Worm (Caenorhabditis elegans): ENCODE data around the gene math-10.

Gene math-10

ce11 chrII:1878663-1879062 is 7.3 kb downstream of the math-10 start, which contains the start of gene math-16:
Gene math-16 (minus strand): TSS chrII:1878763.
- TF ChIP-seq daf-19 (GFP tag; conservative IDR thresholded peaks at IDR 0.05): no peak
- TF ChIP-seq nhr-10 (tag; optimal IDR thresholded peaks at IDR 0.05): no peak
- no peak for TF ChIP-seq nhr-41 (GFP tag; IDR thresholded peaks at IDR 0.05)
- no peak for TF ChIP-seq ceh-20 (GFP tag; IDR thresholded peaks at IDR 0.05)
- no peak for TF ChIP-seq unc-130 (GFP tag; optimal IDR thresholded peaks at IDR 0.05)
- TF ChIP-seq unc-62 (GFP tag; optimal IDR thresholded peaks at IDR 0.05 in 1 of 2): no peak
- TF ChIP-seq unc-62 (tag; optimal IDR thresholded peaks at IDR 0.05): no peak
- TF ChIP-seq madf-9 (GFP tag; conservative IDR thresholded peaks at IDR 0.05): no peak
- no peak for TF ChIP-seq F37D6.2 (tag; optimal IDR thresholded peaks at IDR 0.05)
- TF ChIP-seq attf-4 (tag; optimal IDR thresholded peaks at IDR 0.05): no peak
- no peak for TF ChIP-seq lin-1 (GFP tag; IDR thresholded peaks at IDR 0.05)
- no peak for TF ChIP-seq daf-12 (tag; optimal IDR thresholded peaks at IDR 0.05)
- no peak for TF ChIP-seq duxl-1 (tag; optimal IDR thresholded peaks at IDR 0.05; ENCODE audit: poor library complexity)
- no peak for TF ChIP-seq dpl-1 (GFP tag; optimal IDR thresholded peaks at IDR 0.05)
- no peak for TF ChIP-seq F44E2.7 (GFP tag; IDR thresholded peaks at IDR 0.05)
- TF ChIP-seq daf-8 (GFP tag; IDR thresholded peaks at IDR 0.05): no peak
- TF ChIP-seq nhr-237 (tag; optimal IDR thresholded peaks at IDR 0.05): no peak
- no peak for TF ChIP-seq dve-1 (tag; optimal IDR thresholded peaks at IDR 0.05; ENCODE audit: insufficient read depth)

- no peak for TF ChIP-seq rbr-2 (tag; optimal IDR thresholded peaks at IDR 0.05)
- TF ChIP-seq daf-16 (GFP tag; optimal IDR thresholded peaks at IDR 0.05): no peak
- TF ChIP-seq daf-16 (tag; optimal IDR thresholded peaks at IDR 0.05): no peak
- no peak for TF ChIP-seq mdt-29 (GFP tag; IDR thresholded peaks at IDR 0.05)
- TF ChIP-seq nhr-41 (GFP tag; IDR thresholded peaks at IDR 0.05): no peak
- no peak for TF ChIP-seq daf-8 (GFP tag; IDR thresholded peaks at IDR 0.05)
- no peak for TF ChIP-seq sdz-12 (GFP tag; optimal IDR thresholded peaks at IDR 0.05)
- no peak for TF ChIP-seq tra-1 (GFP tag; IDR thresholded peaks at IDR 0.05)
- no peak for TF ChIP-seq zip-11 (GFP tag; IDR thresholded peaks at IDR 0.05)
- TF ChIP-seq unc-62 (GFP tag; optimal IDR thresholded peaks at IDR 0.05 in 1 of 2): no peak
- TF ChIP-seq unc-62 (tag; optimal IDR thresholded peaks at IDR 0.05): no peak
- no peak for TF ChIP-seq ama-1 (optimal IDR thresholded peaks at IDR 0.05)
- no peak for TF ChIP-seq snpc-1.2 (GFP tag; IDR thresholded peaks at IDR 0.05)
- TF ChIP-seq nhr-48 (tag; optimal IDR thresholded peaks at IDR 0.05): no peak
- no peak for TF ChIP-seq cey-2 (tag; optimal IDR thresholded peaks at IDR 0.05; ENCODE audit: borderline replicate concordance, insufficient read depth)
- no peak for TF ChIP-seq ztf-7 (tag; optimal IDR thresholded peaks at IDR 0.05)
- TF ChIP-seq T20F7.1 (GFP tag; optimal IDR thresholded peaks at IDR 0.05): no peak
- no peak for TF ChIP-seq ztf-11 (tag; optimal IDR thresholded peaks at IDR 0.05)
Observed at ce11 chrII:1882705-1883104, 11.4 kb downstream of the math-10 start, which contains the start of gene math-5. Gene math-5 (minus strand): TSS chrII:1882805.

ce11 chrII:1884635-1885034 is 13.3 kb downstream of the math-10 start, which contains the start of gene math-6:
Gene math-6 (minus strand): TSS chrII:1884735.
- TF ChIP-seq madf-9 (GFP tag; conservative IDR thresholded peaks at IDR 0.05): no peak
- TF ChIP-seq daf-19 (GFP tag; conservative IDR thresholded peaks at IDR 0.05): no peak
- no peak for TF ChIP-seq tag-97 (GFP tag; IDR thresholded peaks at IDR 0.05)
- no peak for TF ChIP-seq ctbp-1 (GFP tag; IDR thresholded peaks at IDR 0.05)
- TF ChIP-seq zfp-2 (tag; optimal IDR thresholded peaks at IDR 0.05): no peak
- no peak for TF ChIP-seq dmd-9 (GFP tag; IDR thresholded peaks at IDR 0.05)
- TF ChIP-seq vab-7 (GFP tag; IDR thresholded peaks at IDR 0.05): no peak
- TF ChIP-seq ceh-32 (tag; optimal IDR thresholded peaks at IDR 0.05; ENCODE audit: poor library complexity): no peak
- TF ChIP-seq tra-1 (GFP tag; IDR thresholded peaks at IDR 0.05): no peak
- TF ChIP-seq nhr-42 (GFP tag; IDR thresholded peaks at IDR 0.05): no peak

Measured in whole organism, L4 larva.